Worm (Caenorhabditis elegans) whole organism, L3 larva: Measurements from ENCODE around the gene nhr-260.

ENCODE experiments used
- ceh-9 ChIP-seq: sonication (generic microtip); optimal IDR thresholded peaks from 2 replicates; lab custom pipeline; 2018; ENCODE audit warnings: missing biosample characterization, missing genetic modification characterization
- snpc-4 ChIP-seq: fragments of 150-350 bp; optimal IDR thresholded peaks from 2 replicates; lab custom pipeline; 2014; ENCODE audit warnings: missing biosample characterization, missing genetic modification characterization
- ztf-11 ChIP-seq: fragments of 150-350 bp; optimal IDR thresholded peaks from 2 replicates; lab custom pipeline; 2014; ENCODE audit warnings: missing biosample characterization, missing genetic modification characterization

ce11 chrV:1545694-1546093, 34.3 kb upstream of the nhr-260 start, which contains the start of gene oac-32:
- no peak for TF ChIP-seq ztf-11 (tag; lab: Kevin White, UChicago)
- TF ChIP-seq snpc-4 (tag; lab: Kevin White, UChicago) = no peak
- no peak for TF ChIP-seq ceh-9 (tag; lab: Kevin White, UChicago)
